Worm (Caenorhabditis elegans): ENCODE results near the gene K09E9.1.

The K09E9.1 gene

DNA sequence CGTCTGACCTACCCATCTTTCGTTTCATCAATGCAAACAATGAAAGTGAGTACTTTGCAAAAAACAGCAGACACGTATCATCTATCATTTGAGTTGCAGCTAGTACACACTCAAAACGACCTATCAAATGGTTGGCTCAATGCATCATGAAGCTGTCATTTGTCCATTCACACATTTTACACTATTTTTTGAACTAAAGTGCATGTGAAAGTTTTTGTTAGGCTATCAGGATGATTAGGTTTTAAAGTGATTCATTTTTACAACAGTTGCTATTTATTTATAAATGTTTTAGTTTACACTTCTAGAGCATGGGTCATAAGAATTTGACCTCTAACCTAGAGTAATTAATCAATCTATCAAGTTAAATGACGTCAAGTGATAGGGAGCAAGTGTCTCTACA is 20.4 kb upstream of the K09E9.1 start:
- no peak for TF ChIP-seq nhr-11 (tag; optimal IDR thresholded peaks at IDR 0.05)
- TF ChIP-seq nhr-129 (tag; optimal IDR thresholded peaks at IDR 0.05): peak; percentile 56
- TF ChIP-seq skn-1 (tag; optimal IDR thresholded peaks at IDR 0.05): no peak
- TF ChIP-seq sma-9 (GFP tag; optimal IDR thresholded peaks at IDR 0.05): peak; percentile 31
- TF ChIP-seq sma-9 (tag; optimal IDR thresholded peaks at IDR 0.05): no peak

DNA sequence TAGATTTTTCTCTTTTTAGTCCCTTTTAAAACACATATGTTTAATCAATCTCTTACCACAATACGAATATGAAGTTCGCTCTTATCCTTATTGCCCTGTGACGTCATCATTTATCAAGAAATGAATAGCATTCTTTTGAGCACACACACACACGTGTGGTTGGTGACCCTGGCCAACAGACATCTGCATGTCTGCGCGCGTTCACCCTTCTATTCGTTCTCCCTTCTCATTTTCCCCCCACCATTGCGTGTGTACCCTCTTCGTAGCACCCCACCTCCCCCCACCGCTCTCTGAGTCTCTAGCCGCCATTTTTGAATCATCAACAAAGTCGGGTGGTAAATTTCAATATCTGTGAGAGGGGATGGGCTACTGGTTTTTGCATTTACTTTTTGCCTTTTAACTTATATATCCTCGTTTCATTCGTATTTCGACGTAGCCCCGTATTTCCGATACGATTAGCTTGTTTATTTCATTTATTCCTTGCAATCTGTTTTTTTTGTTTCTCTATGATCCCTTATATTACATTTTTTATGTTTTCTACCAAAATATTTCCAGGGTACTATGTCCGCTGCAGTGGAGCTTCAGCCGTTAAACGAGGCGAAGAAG is 19.7 kb upstream of the K09E9.1 start, which contains the start of gene ent-2:
TSS of gene ent-2 (plus strand) at position 556 of the 606 bp plus-strand sequence.
- TF ChIP-seq fos-1 (tag; optimal IDR thresholded peaks at IDR 0.05) (no peak), dmd-4 (tag; optimal IDR thresholded peaks at IDR 0.05) (no peak), mdl-1 (tag; optimal IDR thresholded peaks at IDR 0.05) (peak in 1 of 2 experiments; percentile 46), nhr-25 (tag; optimal IDR thresholded peaks at IDR 0.05) (no peak), unc-39 (tag; optimal IDR thresholded peaks at IDR 0.05) (no peak), nhr-6 (tag; optimal IDR thresholded peaks at IDR 0.05) (no peak), ztf-1 (GFP tag; conservative IDR thresholded peaks at IDR 0.05) (no peak), skn-1 (tag; optimal IDR thresholded peaks at IDR 0.05) (no peak), nhr-23 (tag; optimal IDR thresholded peaks at IDR 0.05) (no peak), nhr-129 (tag; optimal IDR thresholded peaks at IDR 0.05) (peak; percentile 36), F13H6.1 (tag; optimal IDR thresholded peaks at IDR 0.05) (no peak), ceh-82 (tag; optimal IDR thresholded peaks at IDR 0.05) (no peak), ama-1 (optimal IDR thresholded peaks at IDR 0.05) (no peak), crh-2 (tag; optimal IDR thresholded peaks at IDR 0.05) (peak; percentile 40), sem-4 (tag; optimal IDR thresholded peaks at IDR 0.05) (peak; percentile 36), mbf-1 (tag; optimal IDR thresholded peaks at IDR 0.05) (no peak), zag-1 (tag; optimal IDR thresholded peaks at IDR 0.05) (no peak), nhr-11 (tag; optimal IDR thresholded peaks at IDR 0.05) (no peak), nhr-77 (tag; optimal IDR thresholded peaks at IDR 0.05) (no peak), unc-55 (GFP tag; optimal IDR thresholded peaks at IDR 0.05) (peak; percentile 52), nhr-10 (tag; optimal IDR thresholded peaks at IDR 0.05) (no peak), lin-13 (GFP tag; optimal IDR thresholded peaks at IDR 0.05) (peak; percentile 32), nhr-21 (tag; optimal IDR thresholded peaks at IDR 0.05) (no peak), R02D3.7 (tag; optimal IDR thresholded peaks at IDR 0.05) (no peak), egl-27 (tag; optimal IDR thresholded peaks at IDR 0.05) (no peak), C34F6.9 (tag; optimal IDR thresholded peaks at IDR 0.05) (peak; percentile 44), nhr-237 (tag; optimal IDR thresholded peaks at IDR 0.05) (no peak), ztf-11 (tag; optimal IDR thresholded peaks at IDR 0.05) (no peak), sma-9 (GFP tag; optimal IDR thresholded peaks at IDR 0.05) (peak; percentile 59), sma-9 (tag; optimal IDR thresholded peaks at IDR 0.05) (no peak), lin-11 (tag; optimal IDR thresholded peaks at IDR 0.05) (peak; percentile 67), lin-39 (tag; optimal IDR thresholded peaks at IDR 0.05) (no peak), elt-3 (tag; optimal IDR thresholded peaks at IDR 0.05) (no peak), snpc-4 (tag; optimal IDR thresholded peaks at IDR 0.05) (no peak), Y55F3AM.14 (GFP tag; optimal IDR thresholded peaks at IDR 0.05) (no peak), ztf-4 (tag; optimal IDR thresholded peaks at IDR 0.05) (no peak), aly-2 (tag; optimal IDR thresholded peaks at IDR 0.05) (no peak), peb-1 (tag; optimal IDR thresholded peaks at IDR 0.05) (no peak), ZK546.5 (tag; optimal IDR thresholded peaks at IDR 0.05) (no peak), blmp-1 (tag; optimal IDR thresholded peaks at IDR 0.05; ENCODE audit: insufficient read depth) (no peak), alr-1 (tag; optimal IDR thresholded peaks at IDR 0.05) (no peak), lsy-2 (tag; optimal IDR thresholded peaks at IDR 0.05) (peak in 1 of 2 experiments; percentile 44), gmeb-1 (tag; optimal IDR thresholded peaks at IDR 0.05) (no peak), elt-1 (tag; optimal IDR thresholded peaks at IDR 0.05) (no peak), ceh-16 (tag; optimal IDR thresholded peaks at IDR 0.05) (no peak), mab-5 (tag; optimal IDR thresholded peaks at IDR 0.05) (peak; percentile 5), sma-3 (GFP tag; optimal IDR thresholded peaks at IDR 0.05) (no peak), unc-62 (GFP tag; optimal IDR thresholded peaks at IDR 0.05) (no peak), nhr-12 (tag; optimal IDR thresholded peaks at IDR 0.05) (no peak)

Measured in whole organism, L2 larva.